Worm (Caenorhabditis elegans): ENCODE data around the gene E04F6.4.

DNA sequence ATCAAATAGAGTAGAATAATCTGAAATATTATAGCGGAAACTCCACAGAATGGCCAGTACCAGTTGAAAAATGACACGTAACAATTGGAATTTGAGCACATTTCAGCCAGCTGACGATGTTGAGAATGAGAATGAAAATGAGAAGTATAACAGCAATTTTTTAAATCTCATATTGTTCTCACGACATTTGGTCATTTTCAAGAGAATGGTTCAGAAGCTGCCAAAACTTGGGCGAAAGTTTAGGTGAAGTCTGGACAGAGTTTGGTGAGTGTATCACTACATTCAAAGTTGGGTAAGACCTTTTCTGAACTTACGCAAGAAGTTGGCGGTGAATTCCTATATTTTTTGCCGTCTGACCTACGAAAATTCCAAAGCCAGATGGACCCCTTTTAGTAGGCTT is 15.7 kb downstream of the E04F6.4 start, which contains the start of gene srd-58:
- TF ChIP-seq unc-62 (GFP tag; optimal IDR thresholded peaks at IDR 0.05), result no peak
- TF ChIP-seq nhr-237 (tag; optimal IDR thresholded peaks at IDR 0.05), result no peak
- TF ChIP-seq dpl-1 (GFP tag; optimal IDR thresholded peaks at IDR 0.05), result no peak
- TF ChIP-seq ama-1 (optimal IDR thresholded peaks at IDR 0.05), result no peak
